Worm (Caenorhabditis elegans) whole organism, L1 larva: ENCODE results near the gene F27D9.13.

Experiments
- alr-1 ChIP-seq: fragments of 200-800 bp; sonication (Bioruptor generic); optimal IDR thresholded peaks from 2 replicates; lab custom pipeline; 2018; ENCODE audit warnings: borderline replicate concordance, mild to moderate bottlenecking, missing genetic modification characterization, missing compliant biosample characterization
- aly-2 ChIP-seq: fragments of 150-350 bp; optimal IDR thresholded peaks from 2 replicates; lab custom pipeline; 2014; ENCODE audit warnings: missing biosample characterization, missing genetic modification characterization
- nhr-77 ChIP-seq: fragments of 150-350 bp; optimal IDR thresholded peaks from 2 replicates; lab custom pipeline; 2014; ENCODE audit warnings: missing biosample characterization, missing genetic modification characterization
- zag-1 ChIP-seq: fragments of 150-350 bp; optimal IDR thresholded peaks from 2 replicates; lab custom pipeline; 2014; ENCODE audit warnings: missing biosample characterization, missing genetic modification characterization

DNA sequence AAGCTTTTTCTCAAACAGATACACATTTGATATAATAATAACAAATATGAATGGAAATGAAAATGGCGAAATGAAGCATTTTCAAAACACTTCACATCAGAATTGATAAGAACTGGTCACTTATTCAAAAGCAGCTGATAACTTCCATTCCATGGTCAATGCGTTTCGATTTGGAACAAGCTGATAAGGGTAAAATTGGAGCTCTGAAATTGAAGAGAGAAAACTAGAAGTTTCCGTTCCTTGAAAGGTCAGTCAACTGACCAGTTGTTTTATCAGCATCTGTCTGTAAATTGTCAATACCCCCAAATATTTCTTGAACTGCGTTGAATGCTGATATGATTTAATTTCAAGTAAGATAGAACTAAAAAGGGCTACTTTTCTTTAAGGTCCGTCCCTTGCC, 14.9 kb downstream of the F27D9.13 start:
- TF ChIP-seq nhr-77 (tag; lab: Kevin White, UChicago), result no peak
- no peak for TF ChIP-seq zag-1
- TF ChIP-seq aly-2 (tag; lab: Kevin White, UChicago), result no peak
- no peak for TF ChIP-seq alr-1 (tag; lab: Kevin White, UChicago)
